Worm (Caenorhabditis elegans) whole organism, L1 larva: Measurements from ENCODE around the gene H41C03.3.

Experiments
- C34B4.2 ChIP-seq: sonication (generic microtip); optimal IDR thresholded peaks from 2 replicates; lab custom pipeline; 2017; ENCODE audit warnings: mild to moderate bottlenecking, missing genetic modification characterization, missing compliant biosample characterization
- F16B12.6 ChIP-seq: fragments of 150-350 bp; optimal IDR thresholded peaks from 2 replicates; lab custom pipeline; 2014; ENCODE audit warnings: missing biosample characterization, missing genetic modification characterization
- blmp-1 ChIP-seq: fragments of 150-350 bp; optimal IDR thresholded peaks from 2 replicates; lab custom pipeline; 2014; ENCODE audit warnings: missing biosample characterization, missing genetic modification characterization
- ceh-8 ChIP-seq: fragments of 200-800 bp; sonication (Bioruptor generic); optimal IDR thresholded peaks from 2 replicates; lab custom pipeline; 2018; ENCODE audit warnings: mild to moderate bottlenecking, missing genetic modification characterization, moderate library complexity, missing compliant biosample characterization
- ceh-88 ChIP-seq: fragments of 200-800 bp; sonication (Bioruptor generic); IDR thresholded peaks from 2 replicates; pipeline ENCODE4 v1.3.6; 2022; ENCODE audit warnings: missing genetic modification characterization, missing compliant biosample characterization
- ceh-90 ChIP-seq: sonication (generic microtip); optimal IDR thresholded peaks from 2 replicates; lab custom pipeline; 2016; ENCODE audit warnings: missing genetic modification characterization, missing compliant biosample characterization
- efl-1 ChIP-seq, 4 experiments: fragments of 150-350 bp; optimal IDR thresholded peaks in 3 of 4; peaks in 1 of 4; 1 replicate in 1 of 4; 2 replicates in 3 of 4; lab custom pipeline; 2014; ENCODE audit warnings: missing biosample characterization in 2 of 4, missing genetic modification characterization in 2 of 4, missing genetic modification reagents in 2 of 4
- efl-3 ChIP-seq: fragments of 200-800 bp; sonication (Bioruptor generic); optimal IDR thresholded peaks from 2 replicates; lab custom pipeline; 2018; ENCODE audit warnings: mild to moderate bottlenecking, missing genetic modification characterization, missing compliant biosample characterization
- egl-27 ChIP-seq, 2 experiments: fragments of 150-350 bp in 1 of 2; sonication (generic microtip); optimal IDR thresholded peaks; 3 replicates each; lab custom pipeline; 2017 to 2018; ENCODE audit warnings: missing biosample characterization in 2 of 2, missing genetic modification characterization in 2 of 2, missing genetic modification reagents in 2 of 2
- ets-5 ChIP-seq: fragments of 200-800 bp; sonication (Bioruptor generic); IDR thresholded peaks from 2 replicates; pipeline ENCODE4 v1.3.6; 2022; ENCODE audit warnings: missing genetic modification characterization, missing compliant biosample characterization
- fos-1 ChIP-seq: fragments of 150-350 bp; optimal IDR thresholded peaks from 2 replicates; lab custom pipeline; 2014; ENCODE audit warnings: missing biosample characterization, missing genetic modification characterization
- hpl-2 ChIP-seq: fragments of 150-350 bp; optimal IDR thresholded peaks from 2 replicates; lab custom pipeline; 2014; ENCODE audit warnings: missing biosample characterization, missing genetic modification reagents, missing genetic modification characterization
- jun-1 ChIP-seq: fragments of 150-350 bp; optimal IDR thresholded peaks from 2 replicates; lab custom pipeline; 2014; ENCODE audit warnings: missing biosample characterization, missing genetic modification reagents, missing genetic modification characterization
- lin-14 ChIP-seq: fragments of 200-800 bp; sonication (Bioruptor generic); optimal IDR thresholded peaks from 2 replicates; lab custom pipeline; 2018; ENCODE audit warnings: mild to moderate bottlenecking, missing genetic modification characterization, moderate library complexity, missing compliant biosample characterization
- lin-39 ChIP-seq: fragments of 150-350 bp; optimal IDR thresholded peaks from 2 replicates; lab custom pipeline; 2014; ENCODE audit warnings: missing biosample characterization, missing genetic modification reagents, missing genetic modification characterization
- lir-3 ChIP-seq: sonication (generic microtip); optimal IDR thresholded peaks from 2 replicates; lab custom pipeline; 2016; ENCODE audit warnings: mild to moderate bottlenecking, missing genetic modification characterization, moderate library complexity, missing compliant biosample characterization; ENCODE audit not compliant: poor library complexity
- lsy-2 ChIP-seq, 2 experiments: fragments of 150-350 bp; optimal IDR thresholded peaks; 2 replicates each; lab custom pipeline; 2014; ENCODE audit warnings: missing biosample characterization in 2 of 2, missing genetic modification characterization in 2 of 2
- nhr-11 ChIP-seq: fragments of 150-350 bp; optimal IDR thresholded peaks from 2 replicates; lab custom pipeline; 2014; ENCODE audit warnings: missing biosample characterization, missing genetic modification characterization
- nhr-47 ChIP-seq: sonication (generic microtip); optimal IDR thresholded peaks from 2 replicates; lab custom pipeline; 2016; ENCODE audit warnings: mild to moderate bottlenecking, missing genetic modification characterization, moderate library complexity, missing compliant biosample characterization
- nhr-77 ChIP-seq: fragments of 150-350 bp; optimal IDR thresholded peaks from 2 replicates; lab custom pipeline; 2014; ENCODE audit warnings: missing biosample characterization, missing genetic modification characterization
- nhr-84 ChIP-seq: sonication (generic microtip); optimal IDR thresholded peaks from 2 replicates; lab custom pipeline; 2017; ENCODE audit warnings: missing biosample characterization, missing genetic modification characterization
- nhr-85 ChIP-seq: sonication (generic microtip); peaks from one replicate; lab custom pipeline; 2016; ENCODE audit warnings: missing genetic modification characterization, inconsistent platforms, missing compliant biosample characterization
- pag-3 ChIP-seq: sonication (generic microtip); optimal IDR thresholded peaks from 2 replicates; lab custom pipeline; 2017; ENCODE audit warnings: missing genetic modification characterization, mild to moderate bottlenecking, missing compliant biosample characterization, antibody characterized with exemption, borderline replicate concordance; ENCODE audit not compliant: insufficient read depth
- pax-3 ChIP-seq: fragments of 200-800 bp; sonication (Bioruptor generic); optimal IDR thresholded peaks from 2 replicates; lab custom pipeline; 2018; ENCODE audit warnings: mild to moderate bottlenecking, missing genetic modification characterization, moderate library complexity, missing compliant biosample characterization
- pqm-1 ChIP-seq: sonication (generic microtip); optimal IDR thresholded peaks from 3 replicates; lab custom pipeline; 2017; ENCODE audit warnings: missing biosample characterization, missing genetic modification characterization
- rnt-1 ChIP-seq: sonication (generic microtip); optimal IDR thresholded peaks from 2 replicates; lab custom pipeline; 2016; ENCODE audit warnings: mild to moderate bottlenecking, missing genetic modification characterization, moderate library complexity, missing compliant biosample characterization
- sox-4 ChIP-seq: sonication (generic microtip); optimal IDR thresholded peaks from 2 replicates; lab custom pipeline; 2016; ENCODE audit warnings: missing genetic modification characterization, missing compliant biosample characterization
- sptf-1 ChIP-seq: fragments of 150-350 bp; optimal IDR thresholded peaks from 2 replicates; lab custom pipeline; 2014; ENCODE audit warnings: missing biosample characterization, missing genetic modification characterization
- tbx-2 ChIP-seq: sonication (generic microtip); optimal IDR thresholded peaks from 2 replicates; lab custom pipeline; 2016; ENCODE audit warnings: missing genetic modification characterization, missing compliant biosample characterization
- tlp-1 ChIP-seq: fragments of 150-350 bp; optimal IDR thresholded peaks from 2 replicates; lab custom pipeline; 2014; ENCODE audit warnings: missing biosample characterization, missing genetic modification characterization
- unc-30 ChIP-seq: sonication (generic microtip); optimal IDR thresholded peaks from 2 replicates; lab custom pipeline; 2017; ENCODE audit warnings: missing biosample characterization, missing genetic modification characterization
- unc-62 ChIP-seq: fragments of 150-350 bp; optimal IDR thresholded peaks from 2 replicates; lab custom pipeline; 2014; ENCODE audit warnings: missing biosample characterization, missing genetic modification reagents, missing genetic modification characterization
- unc-98 ChIP-seq: fragments of 200-800 bp; sonication (Bioruptor generic); IDR thresholded peaks from 2 replicates; pipeline ENCODE4 v1.3.6; 2022; ENCODE audit warnings: missing genetic modification characterization, missing compliant biosample characterization
- zip-4 ChIP-seq: fragments of 200-800 bp; sonication (Bioruptor generic); optimal IDR thresholded peaks from 2 replicates; lab custom pipeline; 2018; ENCODE audit warnings: mild to moderate bottlenecking, missing genetic modification characterization, moderate library complexity, missing compliant biosample characterization
- ztf-11 ChIP-seq, 2 experiments: sonication (generic microtip); optimal IDR thresholded peaks; 2 replicates each; lab custom pipeline; 2016 to 2017; ENCODE audit warnings: missing genetic modification characterization in 2 of 2, missing biosample characterization in 1 of 2, missing compliant biosample characterization in 1 of 2

H41C03.3 gene

ce11 chrII:5845441-5845840 lies at the start of gene H41C03.3, which contains the start of gene ZK1248.17:
Gene H41C03.3, plus strand, starts transcription at chrII:5845777.
Gene ZK1248.17, minus strand, starts transcription at chrII:5845541.
- no peak for TF ChIP-seq efl-3 (GFP tag; lab: Kevin White, UChicago)
- no peak for TF ChIP-seq nhr-77 (tag; lab: Kevin White, UChicago)
- TF ChIP-seq rnt-1 (tag; lab: Kevin White, UChicago): no peak
- TF ChIP-seq, all 84 proteins: peak for 0

- TF ChIP-seq ets-5 (GFP tag; lab: Robert Waterston, UW) (no peak), efl-1 (optimal IDR thresholded peaks at IDR 0.05; lab: Kevin White, UChicago) (no peak), efl-1 (GFP tag; optimal IDR thresholded peaks at IDR 0.05 in 1 of 2; lab: Kevin White, UChicago) (no peak), unc-30 (tag; lab: Kevin White, UChicago) (no peak), pqm-1 (no peak), nhr-47 (tag; lab: Kevin White, UChicago) (no peak), egl-27 (tag; optimal IDR thresholded peaks at IDR 0.05; lab: Kevin White, UChicago) (no peak), ceh-90 (tag; lab: Kevin White, UChicago) (no peak), jun-1 (tag; lab: Kevin White, UChicago) (no peak), ztf-11 (tag; optimal IDR thresholded peaks at IDR 0.05; lab: Kevin White, UChicago) (no peak), nhr-84 (no peak), lin-14 (GFP tag; lab: Kevin White, UChicago) (no peak), sptf-1 (no peak), rnt-1 (tag; lab: Kevin White, UChicago) (no peak), C34B4.2 (no peak), lin-39 (tag; lab: Kevin White, UChicago) (no peak), fos-1 (tag; lab: Kevin White, UChicago) (no peak), pag-3 (tag; lab: Kevin White, UChicago) (no peak), blmp-1 (tag; lab: Kevin White, UChicago) (no peak)
Measured at ce11 chrII:5797348-5797977, 48.1 kb upstream of the H41C03.3 start, which contains the start of the genes msp-63 and msp-142. Gene msp-63, minus strand, starts transcription at chrII:5797448. Gene msp-142, plus strand, starts transcription at chrII:5797927.

ce11 chrII:5799553-5799952 lies 46.0 kb upstream of the H41C03.3 start, which contains the start of gene K05F1.8:
Gene K05F1.8, minus strand, starts transcription at chrII:5799653.
- TF ChIP-seq lir-3 (tag; lab: Kevin White, UChicago): no peak
- no peak for TF ChIP-seq tlp-1
- no peak for TF ChIP-seq ceh-90 (tag; lab: Kevin White, UChicago)
- TF ChIP-seq, all 84 proteins: peak for 0

- no peak for TF ChIP-seq hpl-2
- no peak for TF ChIP-seq nhr-85
- no peak for TF ChIP-seq efl-1 (optimal IDR thresholded peaks at IDR 0.05; lab: Kevin White, UChicago)
- TF ChIP-seq efl-1 (GFP tag; optimal IDR thresholded peaks at IDR 0.05 in 1 of 2; lab: Kevin White, UChicago): no peak
- TF ChIP-seq unc-30 (tag; lab: Kevin White, UChicago): no peak
- TF ChIP-seq sox-4 (tag; lab: Kevin White, UChicago): no peak
- TF ChIP-seq lsy-2 (tag; optimal IDR thresholded peaks at IDR 0.05; lab: Kevin White, UChicago): no peak
- no peak for TF ChIP-seq ceh-8 (GFP tag; lab: Kevin White, UChicago)
- no peak for TF ChIP-seq tbx-2 (tag; lab: Kevin White, UChicago)
- TF ChIP-seq F16B12.6 (tag; lab: Kevin White, UChicago): no peak
- TF ChIP-seq ceh-88 (GFP tag; lab: Robert Waterston, UW): no peak
- TF ChIP-seq lin-39 (tag; lab: Kevin White, UChicago): no peak
- TF ChIP-seq unc-62 (GFP tag; lab: Kevin White, UChicago): no peak
- TF ChIP-seq nhr-11 (tag; lab: Kevin White, UChicago): no peak
- no peak for TF ChIP-seq zip-4 (GFP tag; lab: Kevin White, UChicago)
- no peak for TF ChIP-seq lir-3 (tag; lab: Kevin White, UChicago)
- TF ChIP-seq pax-3 (tag; lab: Kevin White, UChicago): no peak
- TF ChIP-seq unc-98 (GFP tag; lab: Robert Waterston, UW): no peak
Measured at ce11 chrII:5801075-5801474, 44.5 kb upstream of the H41C03.3 start, which contains the start of the genes K05F1.9 and K05F1.1. Gene K05F1.9, minus strand, starts transcription at chrII:5801175. Gene K05F1.1, plus strand, starts transcription at chrII:5801382.
